Worm (Caenorhabditis elegans) whole organism, late embryonic: ENCODE measurements around the gene Y47D7A.12.
"Not testable (repeated sequence)": the region's sequence is repeated elsewhere in the genome, so short reads cannot be mapped to it uniquely, and the experiment has no call there.

Experiments
- F13H6.1 ChIP-seq: sonication (generic microtip); optimal IDR thresholded peaks from 2 replicates; lab custom pipeline; 2016; ENCODE audit warnings: missing genetic modification characterization, missing compliant biosample characterization
- K09A11.1 ChIP-seq: sonication (generic microtip); optimal IDR thresholded peaks from 2 replicates; lab custom pipeline; 2017; ENCODE audit warnings: antibody characterized with exemption, mild to moderate bottlenecking, missing genetic modification characterization, missing compliant biosample characterization; ENCODE audit not compliant: insufficient read depth
- ama-1 ChIP-seq: fragments of 150-350 bp; optimal IDR thresholded peaks from 2 replicates; lab custom pipeline; 2014
- ceh-19 ChIP-seq: fragments of 200-800 bp; sonication (Bioruptor generic); optimal IDR thresholded peaks from 2 replicates; lab custom pipeline; 2018; ENCODE audit warnings: mild to moderate bottlenecking, missing genetic modification characterization, missing compliant biosample characterization
- ceh-9 ChIP-seq: sonication (generic microtip); optimal IDR thresholded peaks from 2 replicates; lab custom pipeline; 2016; ENCODE audit warnings: mild to moderate bottlenecking, missing genetic modification characterization, inconsistent platforms, missing compliant biosample characterization
- nhr-11 ChIP-seq: fragments of 150-350 bp; optimal IDR thresholded peaks from 2 replicates; lab custom pipeline; 2014; ENCODE audit warnings: missing biosample characterization, missing genetic modification characterization
- pha-4 ChIP-seq: fragments of 150-350 bp; optimal IDR thresholded peaks from 2 replicates; lab custom pipeline; 2018; ENCODE audit warnings: missing biosample characterization, missing genetic modification reagents, missing genetic modification characterization
- ref-2 ChIP-seq: sonication (generic microtip); optimal IDR thresholded peaks from 2 replicates; lab custom pipeline; 2016; ENCODE audit warnings: missing genetic modification characterization, missing compliant biosample characterization
- rnt-1 ChIP-seq: sonication (generic microtip); optimal IDR thresholded peaks from 2 replicates; lab custom pipeline; 2016; ENCODE audit warnings: missing genetic modification characterization, missing compliant biosample characterization
- sox-4 ChIP-seq: sonication (generic microtip); optimal IDR thresholded peaks from 2 replicates; lab custom pipeline; 2017; ENCODE audit warnings: mild to moderate bottlenecking, missing genetic modification characterization, inconsistent platforms, missing compliant biosample characterization

- TF ChIP-seq K09A11.1 (tag; lab: Kevin White, UChicago); sox-4; pha-4; ceh-19 (GFP tag; lab: Kevin White, UChicago); rnt-1 (tag; lab: Kevin White, UChicago); ama-1 (lab: Kevin White, UChicago); ref-2; ceh-9; F13H6.1; nhr-11 (tag; lab: Kevin White, UChicago): not testable (repeated sequence)
Measured at ce11 chrV:4474543-4474942, 45.1 kb upstream of the Y47D7A.12 start, which contains the start of gene str-35.
